Fruit fly (Drosophila melanogaster): Measurements from ENCODE around the gene CG11178.

DNA sequence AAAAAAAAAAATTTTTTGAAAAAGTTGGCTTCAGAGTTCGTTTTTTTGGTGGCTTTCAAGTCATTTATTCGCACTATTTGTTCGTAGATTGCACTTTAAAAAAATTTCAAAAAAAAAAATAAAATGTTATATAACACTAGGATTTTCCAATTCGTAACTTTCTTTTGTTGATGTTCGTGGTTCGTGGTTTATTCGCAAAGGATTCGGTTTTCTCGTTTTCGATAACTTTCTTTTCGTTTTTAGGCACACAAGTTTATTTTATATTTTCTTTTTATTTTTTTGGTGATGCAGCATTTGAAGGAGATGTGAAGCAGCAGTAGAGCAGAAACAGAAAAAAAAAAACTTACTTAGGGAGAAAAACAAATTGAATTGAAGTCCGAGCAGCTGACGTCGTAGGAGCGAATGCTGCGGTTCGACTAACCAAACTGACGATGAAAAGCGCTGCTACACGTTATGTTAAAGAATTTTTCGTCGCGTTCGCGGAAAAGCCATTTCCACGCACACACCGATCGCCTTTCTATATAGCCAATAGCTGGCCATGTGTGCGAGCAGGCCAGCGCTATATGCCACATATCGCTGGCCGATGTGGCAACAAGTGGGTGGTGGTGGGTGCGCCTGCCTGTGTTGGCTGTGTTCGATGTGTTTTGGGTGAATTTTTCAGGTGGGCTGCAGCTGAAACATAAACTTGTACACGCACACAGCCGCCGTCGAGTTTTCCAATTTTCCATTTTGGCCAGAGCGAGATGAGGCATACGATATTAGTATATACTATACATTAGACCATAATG lies 3.2 kb upstream of the CG11178 start, which contains the start of gene up:
- TF ChIP-seq CG7045 (GFP tag; optimal IDR thresholded peaks at IDR 0.05) (no peak), cnc (optimal IDR thresholded peaks at IDR 0.05) (no peak), CG7101 (tag; optimal IDR thresholded peaks at IDR 0.05) (no peak), CG11617 (GFP tag; optimal IDR thresholded peaks at IDR 0.05) (no peak), cic (GFP tag; optimal IDR thresholded peaks at IDR 0.05) (no peak), kay (GFP tag; ENCODE audit: borderline replicate concordance) (peak; percentile 65), CG12768 (GFP tag; optimal IDR thresholded peaks at IDR 0.05) (no peak), Mnt (GFP tag; optimal IDR thresholded peaks at IDR 0.05) (peak; percentile 5), bab1 (GFP tag; optimal IDR thresholded peaks at IDR 0.05) (no peak), toe (GFP tag; optimal IDR thresholded peaks at IDR 0.05) (no peak), ovo (GFP tag; optimal IDR thresholded peaks at IDR 0.05) (no peak), CG5204 (GFP tag; optimal IDR thresholded peaks at IDR 0.05) (no peak)

All from whole organism, adult.